Fruit fly (Drosophila melanogaster): ENCODE results near the gene Pgam5.

dm6 chrX:1865673-1866072 lies 7.7 kb downstream of the Pgam5 start, which contains the start of the genes Gcna and MED18:
- TF ChIP-seq toe (GFP tag; optimal IDR thresholded peaks at IDR 0.05) (no peak), Crg-1 (GFP tag; optimal IDR thresholded peaks at IDR 0.05) (no peak), kay (GFP tag; ENCODE audit: borderline replicate concordance) (no peak), CG14711 (tag; optimal IDR thresholded peaks at IDR 0.05) (no peak), CG5204 (GFP tag; optimal IDR thresholded peaks at IDR 0.05) (no peak), CG11617 (GFP tag; optimal IDR thresholded peaks at IDR 0.05) (no peak), Hr96 (GFP tag; optimal IDR thresholded peaks at IDR 0.05) (no peak), CG7045 (GFP tag; optimal IDR thresholded peaks at IDR 0.05) (no peak), pad (GFP tag; optimal IDR thresholded peaks at IDR 0.05) (no peak), CG1620 (GFP tag; optimal IDR thresholded peaks at IDR 0.05) (no peak), Mnt (GFP tag; optimal IDR thresholded peaks at IDR 0.05) (no peak), tj (GFP tag; optimal IDR thresholded peaks at IDR 0.05) (no peak)

Data from whole organism, adult.